Worm (Caenorhabditis elegans) whole organism, L2 larva: ENCODE data around the gene irld-61.
A peak's percentile ranks its signal among the peaks of the same experiment; 100 is the strongest.

ENCODE experiments used
- C34F6.9 ChIP-seq: fragments of 150-350 bp; optimal IDR thresholded peaks from 2 replicates; lab custom pipeline; 2014; ENCODE audit warnings: missing biosample characterization, missing genetic modification characterization
- F13H6.1 ChIP-seq: sonication (generic microtip); optimal IDR thresholded peaks from 2 replicates; lab custom pipeline; 2016; ENCODE audit warnings: missing genetic modification characterization, missing compliant biosample characterization
- R02D3.7 ChIP-seq: fragments of 150-350 bp; optimal IDR thresholded peaks from 2 replicates; lab custom pipeline; 2014; ENCODE audit warnings: missing biosample characterization, missing genetic modification characterization
- Y55F3AM.14 ChIP-seq: fragments of 200-800 bp; sonication (Bioruptor generic); optimal IDR thresholded peaks from 2 replicates; lab custom pipeline; 2018; ENCODE audit warnings: mild to moderate bottlenecking, missing genetic modification characterization, missing compliant biosample characterization
- alr-1 ChIP-seq: fragments of 150-350 bp; optimal IDR thresholded peaks from 2 replicates; lab custom pipeline; 2014; ENCODE audit warnings: missing biosample characterization, missing genetic modification characterization
- aly-2 ChIP-seq: fragments of 150-350 bp; optimal IDR thresholded peaks from 2 replicates; lab custom pipeline; 2014; ENCODE audit warnings: missing biosample characterization, missing genetic modification characterization
- ama-1 ChIP-seq: fragments of 150-350 bp; optimal IDR thresholded peaks from 2 replicates; lab custom pipeline; 2018; ENCODE audit warnings: inconsistent platforms
- ceh-16 ChIP-seq: fragments of 150-350 bp; optimal IDR thresholded peaks from 2 replicates; lab custom pipeline; 2014; ENCODE audit warnings: missing biosample characterization, missing genetic modification characterization
- ceh-82 ChIP-seq: fragments of 150-350 bp; optimal IDR thresholded peaks from 2 replicates; lab custom pipeline; 2014; ENCODE audit warnings: missing biosample characterization, missing genetic modification characterization
- crh-2 ChIP-seq: sonication (generic microtip); optimal IDR thresholded peaks from 2 replicates; lab custom pipeline; 2017; ENCODE audit warnings: missing biosample characterization, missing genetic modification characterization
- egl-27 ChIP-seq: sonication (generic microtip); optimal IDR thresholded peaks from 3 replicates; lab custom pipeline; 2017; ENCODE audit warnings: missing biosample characterization, missing genetic modification reagents, missing genetic modification characterization
- elt-1 ChIP-seq: fragments of 150-350 bp; optimal IDR thresholded peaks from 2 replicates; lab custom pipeline; 2014; ENCODE audit warnings: missing biosample characterization, missing genetic modification characterization
- elt-3 ChIP-seq: sonication (generic microtip); optimal IDR thresholded peaks from 2 replicates; lab custom pipeline; 2017; ENCODE audit warnings: missing biosample characterization, missing genetic modification characterization
- gmeb-1 ChIP-seq: fragments of 150-350 bp; optimal IDR thresholded peaks from 2 replicates; lab custom pipeline; 2014; ENCODE audit warnings: missing biosample characterization, missing genetic modification characterization
- lin-13 ChIP-seq: fragments of 150-350 bp; optimal IDR thresholded peaks from 2 replicates; lab custom pipeline; 2014; ENCODE audit warnings: missing biosample characterization, missing genetic modification reagents, missing genetic modification characterization
- lin-39 ChIP-seq: fragments of 150-350 bp; optimal IDR thresholded peaks from 2 replicates; lab custom pipeline; 2014; ENCODE audit warnings: missing biosample characterization, missing genetic modification reagents, missing genetic modification characterization
- mab-5 ChIP-seq: fragments of 150-350 bp; optimal IDR thresholded peaks from 2 replicates; lab custom pipeline; 2014; ENCODE audit warnings: missing biosample characterization, missing genetic modification characterization
- mbf-1 ChIP-seq: sonication (generic microtip); optimal IDR thresholded peaks from 2 replicates; lab custom pipeline; 2017; ENCODE audit warnings: missing biosample characterization, missing genetic modification characterization
- mdl-1 ChIP-seq, 2 experiments: fragments of 150-350 bp in 1 of 2; sonication (generic microtip) in 1 of 2; optimal IDR thresholded peaks; 2 replicates each; lab custom pipeline; 2017; ENCODE audit warnings: missing biosample characterization in 2 of 2, missing genetic modification characterization in 2 of 2
- nhr-10 ChIP-seq: sonication (generic microtip); optimal IDR thresholded peaks from 2 replicates; lab custom pipeline; 2017; ENCODE audit warnings: missing biosample characterization, missing genetic modification characterization
- nhr-11 ChIP-seq: fragments of 150-350 bp; optimal IDR thresholded peaks from 2 replicates; lab custom pipeline; 2014; ENCODE audit warnings: missing biosample characterization, missing genetic modification characterization
- nhr-12 ChIP-seq: fragments of 150-350 bp; optimal IDR thresholded peaks from 2 replicates; lab custom pipeline; 2014; ENCODE audit warnings: missing biosample characterization, missing genetic modification characterization
- nhr-21 ChIP-seq: fragments of 150-350 bp; optimal IDR thresholded peaks from 2 replicates; lab custom pipeline; 2014; ENCODE audit warnings: missing biosample characterization, missing genetic modification characterization
- nhr-237 ChIP-seq: fragments of 150-350 bp; optimal IDR thresholded peaks from 2 replicates; lab custom pipeline; 2014; ENCODE audit warnings: missing biosample characterization, missing genetic modification characterization
- nhr-25 ChIP-seq: fragments of 150-350 bp; sonication (generic microtip); optimal IDR thresholded peaks from 3 replicates; lab custom pipeline; 2014; ENCODE audit warnings: missing biosample characterization, missing genetic modification characterization
- nhr-77 ChIP-seq: fragments of 150-350 bp; optimal IDR thresholded peaks from 2 replicates; lab custom pipeline; 2014; ENCODE audit warnings: missing biosample characterization, missing genetic modification characterization
- peb-1 ChIP-seq: fragments of 150-350 bp; optimal IDR thresholded peaks from 2 replicates; lab custom pipeline; 2014; ENCODE audit warnings: missing biosample characterization, missing genetic modification characterization
- sem-4 ChIP-seq: fragments of 150-350 bp; optimal IDR thresholded peaks from 2 replicates; lab custom pipeline; 2014; ENCODE audit warnings: missing biosample characterization, missing genetic modification reagents, missing genetic modification characterization
- sma-3 ChIP-seq: sonication (generic microtip); optimal IDR thresholded peaks from 2 replicates; lab custom pipeline; 2016; ENCODE audit warnings: missing genetic modification reagents, missing genetic modification characterization, missing compliant biosample characterization
- sma-9 ChIP-seq, 2 experiments: fragments of 150-350 bp in 1 of 2; sonication (generic microtip) in 1 of 2; optimal IDR thresholded peaks; 2 replicates each; lab custom pipeline; 2014 to 2016; ENCODE audit warnings: missing genetic modification characterization in 2 of 2, mild to moderate bottlenecking in 1 of 2, missing biosample characterization in 1 of 2, missing compliant biosample characterization in 1 of 2, missing genetic modification reagents in 1 of 2, moderate library complexity in 1 of 2
- unc-55 ChIP-seq: fragments of 150-350 bp; sonication (generic microtip); optimal IDR thresholded peaks from 3 replicates; lab custom pipeline; 2014; ENCODE audit warnings: missing biosample characterization, missing genetic modification reagents, missing genetic modification characterization
- unc-62 ChIP-seq: fragments of 150-350 bp; optimal IDR thresholded peaks from 2 replicates; lab custom pipeline; 2014; ENCODE audit warnings: missing biosample characterization, missing genetic modification reagents, missing genetic modification characterization
- ztf-1 ChIP-seq: fragments of 200-800 bp; sonication (Bioruptor generic); conservative IDR thresholded peaks from 2 replicates; pipeline ENCODE4 v1.3.6; 2022; ENCODE audit warnings: missing genetic modification characterization, missing compliant biosample characterization

irld-61 gene

ce11 chrIII:12764241-12764640, at the start of gene irld-61, which contains the start of gene irld-19:
Gene irld-61 (plus strand): TSS chrIII:12764553.
Gene irld-19 (minus strand): TSS chrIII:12764341.
- TF ChIP-seq aly-2 (tag; lab: Kevin White, UChicago) (no peak), ztf-1 (GFP tag; lab: Robert Waterston, UW) (no peak), elt-1 (tag; lab: Kevin White, UChicago) (no peak), R02D3.7 (tag; lab: Kevin White, UChicago) (no peak), ceh-16 (tag; lab: Kevin White, UChicago) (no peak), sem-4 (no peak), ceh-82 (no peak), nhr-11 (no peak), mab-5 (tag; lab: Kevin White, UChicago) (no peak), nhr-77 (tag; lab: Kevin White, UChicago) (no peak), unc-62 (GFP tag; lab: Kevin White, UChicago) (no peak), lin-13 (GFP tag; lab: Kevin White, UChicago) (no peak), peb-1 (tag; lab: Kevin White, UChicago) (no peak), lin-39 (tag; lab: Kevin White, UChicago) (no peak), unc-55 (no peak), nhr-10 (tag; lab: Kevin White, UChicago) (no peak), ama-1 (lab: Kevin White, UChicago) (no peak), mbf-1 (tag; lab: Kevin White, UChicago) (no peak), C34F6.9 (tag; lab: Kevin White, UChicago) (no peak)

DNA sequence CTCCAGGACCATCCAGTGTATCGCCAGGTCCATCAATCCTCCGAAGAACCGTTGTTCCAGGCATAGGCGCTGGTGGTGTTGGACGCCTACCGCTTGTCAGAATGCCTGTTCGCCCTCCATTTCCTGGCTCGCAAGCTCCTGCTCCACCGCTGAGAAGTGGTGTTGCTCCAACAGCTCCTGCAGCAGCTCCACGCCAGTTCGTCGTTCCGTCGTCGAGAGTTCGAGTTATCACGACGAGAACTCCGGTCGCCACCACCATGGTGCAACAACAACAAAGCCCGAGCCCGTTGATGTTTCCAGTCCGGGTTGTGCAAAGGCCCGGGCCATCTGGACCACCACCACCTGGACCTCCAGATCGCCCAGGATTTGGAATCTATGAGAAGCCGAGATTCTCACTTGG, 36.2 kb upstream of the irld-61 start:
- TF ChIP-seq alr-1 (tag; lab: Kevin White, UChicago) (no peak), ceh-82 (no peak), F13H6.1 (tag; lab: Kevin White, UChicago) (no peak), mdl-1 (tag; optimal IDR thresholded peaks at IDR 0.05; lab: Kevin White, UChicago) (no peak)

ce11 chrIII:12738935-12739334, 25.4 kb upstream of the irld-61 start:
- TF ChIP-seq gmeb-1 (tag; lab: Kevin White, UChicago) (peak; percentile 50), nhr-21 (tag; lab: Kevin White, UChicago) (no peak)

ce11 chrIII:12740313-12740712, 24.0 kb upstream of the irld-61 start:
- no peak for TF ChIP-seq ztf-1 (GFP tag; lab: Robert Waterston, UW)
- no peak for TF ChIP-seq unc-55
- TF ChIP-seq egl-27 (tag; lab: Kevin White, UChicago), result no peak

ce11 chrIII:12743515-12743914, 20.8 kb upstream of the irld-61 start:
- no peak for TF ChIP-seq ztf-1 (GFP tag; lab: Robert Waterston, UW)
- no peak for TF ChIP-seq ama-1 (lab: Kevin White, UChicago)
- no peak for TF ChIP-seq Y55F3AM.14
- TF ChIP-seq nhr-25 (tag; lab: Kevin White, UChicago), result no peak
- no peak for TF ChIP-seq nhr-237 (tag; lab: Kevin White, UChicago)
- TF ChIP-seq sma-3 (GFP tag; lab: Kevin White, UChicago), result no peak
- TF ChIP-seq lin-13 (GFP tag; lab: Kevin White, UChicago), result no peak
- TF ChIP-seq elt-3 (tag; lab: Kevin White, UChicago), result no peak
- TF ChIP-seq alr-1 (tag; lab: Kevin White, UChicago), result no peak
- TF ChIP-seq unc-62 (GFP tag; lab: Kevin White, UChicago), result no peak
- no peak for TF ChIP-seq nhr-12 (tag; lab: Kevin White, UChicago)
- TF ChIP-seq sma-9 (GFP tag; optimal IDR thresholded peaks at IDR 0.05; lab: Kevin White, UChicago), result no peak
- TF ChIP-seq sma-9 (tag; optimal IDR thresholded peaks at IDR 0.05; lab: Kevin White, UChicago), result no peak
- no peak for TF ChIP-seq nhr-10 (tag; lab: Kevin White, UChicago)
- no peak for TF ChIP-seq crh-2 (tag; lab: Kevin White, UChicago)
- no peak for TF ChIP-seq nhr-21 (tag; lab: Kevin White, UChicago)
- TF ChIP-seq, all 48 proteins: peak for 0
